Fruit fly (Drosophila melanogaster) whole organism, pupa: ENCODE measurements around the gene spir.

Experiments used
- CG4496 ChIP-seq: fragments of 200-800 bp; sonication (Bioruptor generic); IDR thresholded peaks from 3 replicates; pipeline ENCODE4 v1.3.6; 2022; ENCODE audit warnings: missing biosample characterization, missing genetic modification characterization
- D1 ChIP-seq: fragments of 200-800 bp; sonication (Bioruptor generic); optimal IDR thresholded peaks from 2 replicates; lab custom pipeline; 2018; ENCODE audit warnings: missing biosample characterization, mild to moderate bottlenecking, missing genetic modification characterization, moderate library complexity
- Ets98B ChIP-seq: fragments of 200-800 bp; sonication (Bioruptor generic); IDR thresholded peaks from 2 replicates; pipeline ENCODE4 v1.3.6; 2022; ENCODE audit warnings: missing biosample characterization, missing genetic modification characterization
- gl ChIP-seq: fragments of 200-800 bp; sonication (Bioruptor generic); optimal IDR thresholded peaks from 2 replicates; lab custom pipeline; 2018; ENCODE audit warnings: missing biosample characterization, mild to moderate bottlenecking, missing genetic modification characterization

- TF ChIP-seq gl (tag; lab: Kevin White, UChicago) = no peak
- TF ChIP-seq Ets98B (GFP tag; lab: Robert Waterston, UW) = no peak
- TF ChIP-seq CG4496 (GFP tag; lab: Robert Waterston, UW) = no peak
- TF ChIP-seq D1 (tag; lab: Kevin White, UChicago) = no peak
Observed at dm6 chr2L:20352200-20352599, 41.2 kb downstream of the spir start.
